Worm (Caenorhabditis elegans) whole organism, L1 larva: ENCODE data around the gene dpy-17.

Source experiments
- C04F5.9 ChIP-seq: sonication (generic microtip); optimal IDR thresholded peaks from 2 replicates; lab custom pipeline; 2016; ENCODE audit warnings: missing genetic modification characterization, missing compliant biosample characterization
- C16A3.4 ChIP-seq: fragments of 150-350 bp; optimal IDR thresholded peaks from 2 replicates; lab custom pipeline; 2014; ENCODE audit warnings: missing biosample characterization, missing genetic modification characterization
- C34B4.2 ChIP-seq: sonication (generic microtip); optimal IDR thresholded peaks from 2 replicates; lab custom pipeline; 2017; ENCODE audit warnings: mild to moderate bottlenecking, missing genetic modification characterization, missing compliant biosample characterization
- F16B12.6 ChIP-seq: fragments of 150-350 bp; optimal IDR thresholded peaks from 2 replicates; lab custom pipeline; 2014; ENCODE audit warnings: missing biosample characterization, missing genetic modification characterization
- Y116A8C.19 ChIP-seq: sonication (generic microtip); optimal IDR thresholded peaks from 2 replicates; lab custom pipeline; 2016; ENCODE audit warnings: missing compliant biosample characterization, missing genetic modification characterization, borderline replicate concordance
- blmp-1 ChIP-seq: fragments of 150-350 bp; optimal IDR thresholded peaks from 2 replicates; lab custom pipeline; 2014; ENCODE audit warnings: missing biosample characterization, missing genetic modification characterization
- ces-1 ChIP-seq: fragments of 150-350 bp; optimal IDR thresholded peaks from 2 replicates; lab custom pipeline; 2014; ENCODE audit warnings: missing biosample characterization, missing genetic modification reagents, missing genetic modification characterization
- dpl-1 ChIP-seq, 3 experiments: fragments of 150-350 bp in 2 of 3; sonication (generic microtip) in 1 of 3; optimal IDR thresholded peaks; 2 replicates each; lab custom pipeline; 2014 to 2017; ENCODE audit warnings: missing biosample characterization in 3 of 3, missing genetic modification characterization in 3 of 3, missing genetic modification reagents in 3 of 3
- dsc-1 ChIP-seq: sonication (generic microtip); optimal IDR thresholded peaks from 2 replicates; lab custom pipeline; 2016; ENCODE audit warnings: mild to moderate bottlenecking, missing genetic modification characterization, missing compliant biosample characterization
- efl-1 ChIP-seq, 4 experiments: fragments of 150-350 bp; optimal IDR thresholded peaks in 3 of 4; peaks in 1 of 4; 1 replicate in 1 of 4; 2 replicates in 3 of 4; lab custom pipeline; 2014; ENCODE audit warnings: missing biosample characterization in 2 of 4, missing genetic modification characterization in 2 of 4, missing genetic modification reagents in 2 of 4
- efl-3 ChIP-seq: fragments of 200-800 bp; sonication (Bioruptor generic); optimal IDR thresholded peaks from 2 replicates; lab custom pipeline; 2018; ENCODE audit warnings: mild to moderate bottlenecking, missing genetic modification characterization, missing compliant biosample characterization
- egl-27 ChIP-seq, 2 experiments: fragments of 150-350 bp in 1 of 2; sonication (generic microtip); optimal IDR thresholded peaks; 3 replicates each; lab custom pipeline; 2017 to 2018; ENCODE audit warnings: missing biosample characterization in 2 of 2, missing genetic modification characterization in 2 of 2, missing genetic modification reagents in 2 of 2
- elt-2 ChIP-seq: sonication (generic microtip); optimal IDR thresholded peaks from 2 replicates; lab custom pipeline; 2016; ENCODE audit warnings: missing genetic modification characterization, mild to moderate bottlenecking, inconsistent platforms, missing compliant biosample characterization, missing genetic modification reagents
- ets-5 ChIP-seq: fragments of 200-800 bp; sonication (Bioruptor generic); IDR thresholded peaks from 2 replicates; pipeline ENCODE4 v1.3.6; 2022; ENCODE audit warnings: missing genetic modification characterization, missing compliant biosample characterization
- fkh-4 ChIP-seq: sonication (generic microtip); optimal IDR thresholded peaks from 2 replicates; lab custom pipeline; 2016; ENCODE audit warnings: missing compliant biosample characterization, missing genetic modification characterization, borderline replicate concordance
- fkh-8 ChIP-seq: sonication (generic microtip); optimal IDR thresholded peaks from 2 replicates; lab custom pipeline; 2016; ENCODE audit warnings: mild to moderate bottlenecking, missing genetic modification characterization, missing compliant biosample characterization
- grh-1 ChIP-seq: fragments of 200-800 bp; sonication (Bioruptor generic); IDR thresholded peaks from 2 replicates; pipeline ENCODE4 v1.3.6; 2022; ENCODE audit warnings: missing genetic modification reagents, missing genetic modification characterization, missing compliant biosample characterization
- irx-1 ChIP-seq: sonication (generic microtip); optimal IDR thresholded peaks from 2 replicates; lab custom pipeline; 2016; ENCODE audit warnings: missing genetic modification characterization, missing compliant biosample characterization
- isw-1 ChIP-seq: fragments of 200-800 bp; sonication (Bioruptor generic); IDR thresholded peaks from 2 replicates; pipeline ENCODE4 v1.3.6; 2022; ENCODE audit warnings: missing genetic modification characterization, missing compliant biosample characterization
- lin-13 ChIP-seq: fragments of 150-350 bp; optimal IDR thresholded peaks from 2 replicates; lab custom pipeline; 2014; ENCODE audit warnings: missing biosample characterization, missing genetic modification reagents, missing genetic modification characterization
- lin-14 ChIP-seq: fragments of 200-800 bp; sonication (Bioruptor generic); optimal IDR thresholded peaks from 2 replicates; lab custom pipeline; 2018; ENCODE audit warnings: mild to moderate bottlenecking, missing genetic modification characterization, moderate library complexity, missing compliant biosample characterization
- lin-15B ChIP-seq: fragments of 150-350 bp; sonication (generic microtip); optimal IDR thresholded peaks from 3 replicates; lab custom pipeline; 2014; ENCODE audit warnings: missing biosample characterization, missing genetic modification characterization
- lin-35 ChIP-seq, 2 experiments: fragments of 150-350 bp; optimal IDR thresholded peaks; 2 replicates each; lab custom pipeline; 2014; ENCODE audit warnings: missing biosample characterization in 2 of 2, missing genetic modification characterization in 2 of 2, missing genetic modification reagents in 2 of 2
- lsy-2 ChIP-seq, 2 experiments: fragments of 150-350 bp; optimal IDR thresholded peaks; 2 replicates each; lab custom pipeline; 2014; ENCODE audit warnings: missing biosample characterization in 2 of 2, missing genetic modification characterization in 2 of 2
- mab-9 ChIP-seq: fragments of 200-800 bp; sonication (Bioruptor generic); IDR thresholded peaks from 2 replicates; pipeline ENCODE4 v1.3.6; 2022; ENCODE audit warnings: missing genetic modification reagents, missing genetic modification characterization, missing compliant biosample characterization
- mdl-1 ChIP-seq, 2 experiments: fragments of 150-350 bp; optimal IDR thresholded peaks; 2 replicates each; lab custom pipeline; 2014 to 2017; ENCODE audit warnings: missing biosample characterization in 2 of 2, missing genetic modification characterization in 2 of 2, inconsistent platforms in 1 of 2
- mef-2 ChIP-seq: fragments of 150-350 bp; optimal IDR thresholded peaks from 2 replicates; lab custom pipeline; 2014; ENCODE audit warnings: missing biosample characterization, missing genetic modification characterization
- mep-1 ChIP-seq: fragments of 150-350 bp; optimal IDR thresholded peaks from 2 replicates; lab custom pipeline; 2014; ENCODE audit warnings: missing biosample characterization, missing genetic modification characterization
- nhr-11 ChIP-seq: fragments of 150-350 bp; optimal IDR thresholded peaks from 2 replicates; lab custom pipeline; 2014; ENCODE audit warnings: missing biosample characterization, missing genetic modification characterization
- nhr-19 ChIP-seq: fragments of 200-800 bp; sonication (Bioruptor generic); conservative IDR thresholded peaks from 2 replicates; pipeline ENCODE4 v1.3.6; 2022; ENCODE audit warnings: missing genetic modification characterization, missing compliant biosample characterization
- nhr-20 ChIP-seq: sonication (generic microtip); optimal IDR thresholded peaks from 2 replicates; lab custom pipeline; 2016; ENCODE audit warnings: mild to moderate bottlenecking, missing genetic modification characterization, missing compliant biosample characterization
- pag-3 ChIP-seq: sonication (generic microtip); optimal IDR thresholded peaks from 2 replicates; lab custom pipeline; 2017; ENCODE audit warnings: missing genetic modification characterization, mild to moderate bottlenecking, missing compliant biosample characterization, antibody characterized with exemption, borderline replicate concordance; ENCODE audit not compliant: insufficient read depth
- snpc-4 ChIP-seq: fragments of 150-350 bp; optimal IDR thresholded peaks from 2 replicates; lab custom pipeline; 2014; ENCODE audit warnings: missing biosample characterization, missing genetic modification characterization
- snu-23 ChIP-seq: sonication (generic microtip); optimal IDR thresholded peaks from 2 replicates; lab custom pipeline; 2016; ENCODE audit warnings: missing genetic modification characterization, missing compliant biosample characterization
- sox-4 ChIP-seq: sonication (generic microtip); optimal IDR thresholded peaks from 2 replicates; lab custom pipeline; 2016; ENCODE audit warnings: missing genetic modification characterization, missing compliant biosample characterization
- tlp-1 ChIP-seq: fragments of 150-350 bp; optimal IDR thresholded peaks from 2 replicates; lab custom pipeline; 2014; ENCODE audit warnings: missing biosample characterization, missing genetic modification characterization
- unc-130 ChIP-seq: fragments of 150-350 bp; optimal IDR thresholded peaks from 2 replicates; lab custom pipeline; 2017; ENCODE audit warnings: missing biosample characterization, missing genetic modification characterization, inconsistent platforms
- unc-30 ChIP-seq: sonication (generic microtip); optimal IDR thresholded peaks from 2 replicates; lab custom pipeline; 2017; ENCODE audit warnings: missing biosample characterization, missing genetic modification characterization
- unc-86 ChIP-seq: sonication (generic microtip); optimal IDR thresholded peaks from 2 replicates; lab custom pipeline; 2016; ENCODE audit warnings: missing genetic modification characterization, missing compliant biosample characterization
- zag-1 ChIP-seq: fragments of 150-350 bp; optimal IDR thresholded peaks from 2 replicates; lab custom pipeline; 2014; ENCODE audit warnings: missing biosample characterization, missing genetic modification characterization
- ztf-4 ChIP-seq: fragments of 150-350 bp; optimal IDR thresholded peaks from 2 replicates; lab custom pipeline; 2014; ENCODE audit warnings: missing biosample characterization, missing genetic modification characterization

dpy-17 gene

DNA sequence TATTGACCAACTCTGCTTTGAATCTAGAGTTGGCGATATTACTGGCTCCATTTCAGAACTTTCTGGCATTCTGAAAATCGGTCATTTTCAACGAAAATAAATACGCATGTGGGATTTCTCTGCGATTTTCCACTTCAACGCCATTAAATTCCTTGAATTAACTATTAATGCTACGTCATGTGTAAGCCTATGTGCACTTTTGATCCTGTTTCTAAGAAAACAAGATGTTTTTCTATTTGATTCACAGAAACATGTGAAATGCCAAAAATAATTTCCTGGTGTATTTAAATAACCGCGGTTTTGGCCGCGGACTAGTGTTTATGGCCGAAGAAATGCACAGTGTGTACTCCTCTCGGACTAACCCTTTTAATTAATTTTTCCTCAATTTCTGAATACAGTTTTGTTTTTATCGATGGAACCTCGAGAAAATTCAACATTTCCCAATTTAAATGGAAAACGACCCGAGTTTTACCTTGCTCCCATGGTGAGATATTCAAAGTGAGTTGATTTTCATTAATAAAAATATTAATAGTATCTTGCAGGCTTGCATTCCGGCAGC lies 38.4 kb upstream of the dpy-17 start, which contains the start of the genes C45G9.11 and C45G9.2 (continued):
- TF ChIP-seq unc-86 (tag; lab: Kevin White, UChicago) (peak; percentile 60), isw-1 (peak; percentile 62), lin-13 (GFP tag; lab: Kevin White, UChicago) (peak; percentile 54), grh-1 (GFP tag; lab: Robert Waterston, UW) (peak; percentile 76), nhr-19 (GFP tag; lab: Robert Waterston, UW) (peak; percentile 85), sox-4 (tag; lab: Kevin White, UChicago) (peak; percentile 88), mep-1 (tag; lab: Kevin White, UChicago) (peak; percentile 77), C34B4.2 (tag; lab: Kevin White, UChicago) (peak; percentile 16), fkh-8 (tag; lab: Kevin White, UChicago) (peak; percentile 68), C16A3.4 (tag; lab: Kevin White, UChicago) (peak; percentile 40), ets-5 (GFP tag; lab: Robert Waterston, UW) (no peak), unc-30 (no peak), lin-15B (peak; percentile 12)

DNA sequence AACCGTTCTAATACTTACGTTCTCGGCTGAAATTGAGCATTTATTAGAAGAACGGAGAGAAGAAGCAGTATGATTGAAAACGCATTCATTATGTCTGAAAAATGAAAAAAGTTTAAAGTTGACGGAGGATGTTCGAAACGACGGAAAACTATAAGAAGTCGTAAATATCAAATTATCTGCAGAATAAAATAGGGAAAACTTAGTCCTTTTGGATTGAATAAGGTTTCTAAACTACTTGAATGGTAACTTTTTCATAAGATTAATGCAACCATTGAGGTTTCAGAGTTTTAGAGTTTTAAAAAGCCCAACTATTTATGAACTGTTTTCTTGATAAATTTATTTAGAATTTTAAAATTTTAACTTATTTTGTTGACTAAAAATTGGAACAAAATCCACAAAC lies 35.6 kb upstream of the dpy-17 start, which contains the start of gene C45G9.12:
TSS of gene C45G9.12 (minus strand) at position 101 of the 400 bp plus-strand sequence.
- TF ChIP-seq efl-1 (optimal IDR thresholded peaks at IDR 0.05; lab: Kevin White, UChicago), result no peak
- TF ChIP-seq efl-1 (GFP tag; optimal IDR thresholded peaks at IDR 0.05 in 1 of 2; lab: Kevin White, UChicago), result peak in 1 of 2 experiments; percentile 21
- TF ChIP-seq F16B12.6 (tag; lab: Kevin White, UChicago), result no peak

DNA sequence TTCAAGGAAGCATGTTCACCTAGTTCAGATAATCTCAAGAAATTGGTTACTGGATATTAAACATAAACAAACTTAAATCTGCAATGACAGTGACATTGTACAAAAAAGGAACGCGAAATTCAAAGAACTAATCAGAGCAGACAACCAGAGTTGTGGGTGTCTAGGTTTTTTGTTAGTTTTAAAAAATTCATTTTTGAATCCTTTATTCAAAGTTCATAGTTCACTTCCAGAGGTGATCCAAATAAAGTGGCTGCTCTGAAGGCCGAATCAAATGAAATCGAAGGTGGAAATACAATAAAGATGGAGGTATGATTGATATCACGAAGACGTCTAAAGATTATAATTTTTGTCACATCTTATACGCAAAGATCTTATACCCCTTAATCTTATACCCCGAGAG lies 32.7 kb upstream of the dpy-17 start, which contains the start of gene ttbk-6:
TSS of gene ttbk-6 (plus strand) at position 301 of the 400 bp plus-strand sequence.
- TF ChIP-seq C04F5.9 (tag; lab: Kevin White, UChicago) (no peak), egl-27 (tag; optimal IDR thresholded peaks at IDR 0.05; lab: Kevin White, UChicago) (no peak), nhr-11 (tag; lab: Kevin White, UChicago) (no peak), snpc-4 (tag; lab: Kevin White, UChicago) (no peak), mef-2 (no peak), dpl-1 (GFP tag; optimal IDR thresholded peaks at IDR 0.05; lab: Kevin White, UChicago) (no peak), dsc-1 (tag; lab: Kevin White, UChicago) (no peak), ces-1 (no peak)
- TF ChIP-seq, all 84 proteins: peak for 0

DNA sequence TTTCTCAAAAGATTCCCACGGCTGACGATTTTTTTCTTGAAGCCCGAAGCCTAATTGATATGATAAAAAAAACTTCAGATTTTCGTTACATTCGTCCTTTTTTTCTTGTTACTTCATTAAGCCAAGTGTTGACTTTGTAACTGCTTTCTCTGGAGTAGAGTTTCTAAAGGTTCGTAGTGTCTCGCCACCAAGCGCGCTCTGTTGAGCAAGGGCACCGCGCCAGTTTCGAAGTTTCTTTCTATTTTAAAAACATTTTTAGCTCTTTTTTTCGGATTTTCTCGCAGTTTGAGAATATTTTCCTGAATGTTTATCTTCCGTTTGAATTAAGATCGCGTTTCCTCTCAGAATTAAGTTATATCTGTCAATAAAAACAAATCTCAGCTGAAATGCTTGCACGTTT lies 30.6 kb upstream of the dpy-17 start:
- TF ChIP-seq tlp-1, result no peak
- TF ChIP-seq C34B4.2 (tag; lab: Kevin White, UChicago), result no peak
- TF ChIP-seq dpl-1 (GFP tag; optimal IDR thresholded peaks at IDR 0.05; lab: Kevin White, UChicago), result peak in 1 of 3 experiments; percentile 48
- peak in 1 of 2 experiments; percentile 2 for TF ChIP-seq lin-35 (GFP tag; optimal IDR thresholded peaks at IDR 0.05; lab: Kevin White, UChicago)
- peak; percentile 56 to 69 for TF ChIP-seq efl-1 (optimal IDR thresholded peaks at IDR 0.05; lab: Kevin White, UChicago)
- peak in 1 of 2 experiments; percentile 27 for TF ChIP-seq efl-1 (GFP tag; optimal IDR thresholded peaks at IDR 0.05 in 1 of 2; lab: Kevin White, UChicago)
- TF ChIP-seq irx-1 (tag; lab: Kevin White, UChicago), result no peak

DNA sequence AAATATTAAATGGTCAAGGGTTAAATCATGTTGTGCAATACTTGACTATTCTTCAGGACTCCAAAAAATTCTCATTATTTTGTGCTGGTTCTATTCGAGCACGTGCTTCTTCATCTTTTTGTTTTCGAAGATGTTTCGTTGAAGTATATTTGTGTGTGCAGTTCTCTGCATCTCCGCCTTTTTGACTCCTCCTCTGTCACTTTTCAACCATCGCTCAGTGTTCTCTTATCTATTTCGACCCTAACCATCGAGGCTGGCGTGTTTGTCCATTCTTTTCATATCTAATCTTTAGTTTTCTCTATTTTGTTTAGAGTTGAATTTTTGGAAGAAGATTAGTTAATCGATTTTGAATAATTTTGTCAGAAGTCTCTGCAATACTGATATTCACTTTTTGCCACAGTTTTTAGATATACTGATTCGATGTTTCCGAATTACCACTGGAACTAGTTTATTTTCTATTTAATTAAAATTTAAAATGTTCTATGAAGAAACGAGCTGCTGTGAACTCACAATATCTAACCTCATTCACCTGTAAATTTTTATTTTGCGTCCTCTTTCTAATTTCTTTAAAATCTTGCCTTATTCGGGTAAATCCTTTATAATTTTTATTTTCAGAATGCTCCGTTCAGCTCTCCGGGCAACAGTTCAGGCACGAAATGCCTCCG lies 29.8 kb upstream of the dpy-17 start, which contains the start of gene alh-1:
TSS of gene alh-1 (plus strand) at position 615 of the 665 bp plus-strand sequence.
- TF ChIP-seq lsy-2 (tag; optimal IDR thresholded peaks at IDR 0.05; lab: Kevin White, UChicago) (peak in 1 of 2 experiments; percentile 4), lin-35 (GFP tag; optimal IDR thresholded peaks at IDR 0.05; lab: Kevin White, UChicago) (peak in 1 of 2 experiments; percentile 7), snu-23 (GFP tag; lab: Kevin White, UChicago) (peak; percentile 35), blmp-1 (tag; lab: Kevin White, UChicago) (peak; percentile 39), ztf-4 (tag; lab: Kevin White, UChicago) (no peak), lin-15B (no peak), unc-130 (tag; lab: Kevin White, UChicago) (no peak), lin-13 (GFP tag; lab: Kevin White, UChicago) (no peak), nhr-20 (tag; lab: Kevin White, UChicago) (peak; percentile 57), mdl-1 (tag; optimal IDR thresholded peaks at IDR 0.05; lab: Kevin White, UChicago) (peak in 1 of 2 experiments; percentile 57), lin-14 (peak; percentile 53), fkh-4 (no peak), nhr-19 (GFP tag; lab: Robert Waterston, UW) (peak; percentile 49), Y116A8C.19 (tag; lab: Kevin White, UChicago) (no peak), mab-9 (GFP tag; lab: Robert Waterston, UW) (no peak), pag-3 (tag; lab: Kevin White, UChicago) (no peak), zag-1 (tag; lab: Kevin White, UChicago) (no peak), ets-5 (GFP tag; lab: Robert Waterston, UW) (no peak), efl-3 (no peak), elt-2 (tag; lab: Kevin White, UChicago) (peak; percentile 48), sox-4 (tag; lab: Kevin White, UChicago) (no peak), C16A3.4 (tag; lab: Kevin White, UChicago) (no peak)
